Fruit fly (Drosophila melanogaster) whole organism, pupa: ENCODE results near the gene BG642312.

Source experiments
- CG10348 ChIP-seq: fragments of 200-800 bp; sonication (Bioruptor generic); IDR thresholded peaks from 2 replicates; pipeline ENCODE4 v1.3.6; 2022; ENCODE audit warnings: missing biosample characterization, missing genetic modification characterization
- CG12605 ChIP-seq: fragments of 200-800 bp; sonication (Bioruptor generic); IDR thresholded peaks from 2 replicates; pipeline ENCODE4 v1.3.6; 2022; ENCODE audit warnings: missing biosample characterization, missing genetic modification characterization
- CG13204 ChIP-seq: fragments of 200-800 bp; sonication (Bioruptor generic); optimal IDR thresholded peaks from 2 replicates; lab custom pipeline; 2018; ENCODE audit warnings: missing biosample characterization, mild to moderate bottlenecking, missing genetic modification characterization, moderate library complexity
- CG14655 ChIP-seq: fragments of 200-800 bp; sonication (Bioruptor generic); optimal IDR thresholded peaks from 3 replicates; lab custom pipeline; 2017; ENCODE audit warnings: mild to moderate bottlenecking, missing biosample characterization, missing genetic modification reagents, missing genetic modification characterization
- CG15710 ChIP-seq: fragments of 200-800 bp; sonication (Bioruptor generic); optimal IDR thresholded peaks from 2 replicates; lab custom pipeline; 2018; ENCODE audit warnings: missing biosample characterization, mild to moderate bottlenecking, missing genetic modification characterization, moderate library complexity
- CG17806 ChIP-seq: fragments of 200-800 bp; sonication (Bioruptor generic); optimal IDR thresholded peaks from 2 replicates; lab custom pipeline; 2018; ENCODE audit warnings: missing biosample characterization, mild to moderate bottlenecking, missing genetic modification characterization, moderate library complexity
- CG32121 ChIP-seq: fragments of 200-800 bp; sonication (Bioruptor generic); IDR thresholded peaks from 2 replicates; pipeline ENCODE4 v1.3.6; 2022; ENCODE audit warnings: missing biosample characterization, missing genetic modification characterization
- CG34367 ChIP-seq: fragments of 200-800 bp; sonication (Bioruptor generic); optimal IDR thresholded peaks from 2 replicates; lab custom pipeline; 2018; ENCODE audit warnings: missing biosample characterization, mild to moderate bottlenecking, missing genetic modification characterization
- CG4496 ChIP-seq: fragments of 200-800 bp; sonication (Bioruptor generic); IDR thresholded peaks from 3 replicates; pipeline ENCODE4 v1.3.6; 2022; ENCODE audit warnings: missing biosample characterization, missing genetic modification characterization
- CG8159 ChIP-seq: fragments of 200-800 bp; sonication (Bioruptor generic); optimal IDR thresholded peaks from 3 replicates; lab custom pipeline; 2018; ENCODE audit warnings: missing biosample characterization, mild to moderate bottlenecking, missing genetic modification characterization, moderate library complexity
- CG8301 ChIP-seq: fragments of 200-800 bp; sonication (Bioruptor generic); optimal IDR thresholded peaks from 2 replicates; lab custom pipeline; 2018; ENCODE audit warnings: missing biosample characterization, mild to moderate bottlenecking, missing genetic modification characterization
- CG9948 ChIP-seq: fragments of 200-800 bp; sonication (Bioruptor generic); optimal IDR thresholded peaks from 2 replicates; lab custom pipeline; 2018; ENCODE audit warnings: missing biosample characterization, mild to moderate bottlenecking, missing genetic modification characterization, moderate library complexity
- D1 ChIP-seq: fragments of 200-800 bp; sonication (Bioruptor generic); optimal IDR thresholded peaks from 2 replicates; lab custom pipeline; 2018; ENCODE audit warnings: missing biosample characterization, mild to moderate bottlenecking, missing genetic modification characterization, moderate library complexity
- EcR ChIP-seq: fragments of 200-800 bp; sonication (Bioruptor generic); optimal IDR thresholded peaks from 3 replicates; lab custom pipeline; 2019; ENCODE audit warnings: missing biosample characterization, missing genetic modification characterization, mild to moderate bottlenecking, moderate library complexity, missing genetic modification reagents
- Ets98B ChIP-seq: fragments of 200-800 bp; sonication (Bioruptor generic); IDR thresholded peaks from 2 replicates; pipeline ENCODE4 v1.3.6; 2022; ENCODE audit warnings: missing biosample characterization, missing genetic modification characterization
- Pif1A ChIP-seq: fragments of 200-800 bp; sonication (Bioruptor generic); optimal IDR thresholded peaks from 3 replicates; lab custom pipeline; 2016; ENCODE audit warnings: missing biosample characterization, missing genetic modification characterization
- Pif1B ChIP-seq: fragments of 200-800 bp; sonication (Bioruptor generic); optimal IDR thresholded peaks from 3 replicates; lab custom pipeline; 2016; ENCODE audit warnings: missing biosample characterization, missing genetic modification characterization
- Snoo ChIP-seq: fragments of 200-800 bp; sonication (Bioruptor generic); optimal IDR thresholded peaks from 3 replicates; lab custom pipeline; 2017; ENCODE audit warnings: missing biosample characterization, mild to moderate bottlenecking, missing genetic modification characterization, inconsistent platforms
- fd96Ca ChIP-seq: fragments of 200-800 bp; sonication (Bioruptor generic); IDR thresholded peaks from 3 replicates; pipeline ENCODE4 v1.3.6; 2022; ENCODE audit warnings: missing biosample characterization, missing genetic modification characterization
- gl ChIP-seq: fragments of 200-800 bp; sonication (Bioruptor generic); optimal IDR thresholded peaks from 2 replicates; lab custom pipeline; 2018; ENCODE audit warnings: missing biosample characterization, mild to moderate bottlenecking, missing genetic modification characterization
- rn ChIP-seq: fragments of 200-800 bp; sonication (Bioruptor generic); IDR thresholded peaks from 2 replicates; pipeline ENCODE4 v1.3.6; 2022; ENCODE audit warnings: missing biosample characterization, missing genetic modification characterization

The BG642312 gene

DNA sequence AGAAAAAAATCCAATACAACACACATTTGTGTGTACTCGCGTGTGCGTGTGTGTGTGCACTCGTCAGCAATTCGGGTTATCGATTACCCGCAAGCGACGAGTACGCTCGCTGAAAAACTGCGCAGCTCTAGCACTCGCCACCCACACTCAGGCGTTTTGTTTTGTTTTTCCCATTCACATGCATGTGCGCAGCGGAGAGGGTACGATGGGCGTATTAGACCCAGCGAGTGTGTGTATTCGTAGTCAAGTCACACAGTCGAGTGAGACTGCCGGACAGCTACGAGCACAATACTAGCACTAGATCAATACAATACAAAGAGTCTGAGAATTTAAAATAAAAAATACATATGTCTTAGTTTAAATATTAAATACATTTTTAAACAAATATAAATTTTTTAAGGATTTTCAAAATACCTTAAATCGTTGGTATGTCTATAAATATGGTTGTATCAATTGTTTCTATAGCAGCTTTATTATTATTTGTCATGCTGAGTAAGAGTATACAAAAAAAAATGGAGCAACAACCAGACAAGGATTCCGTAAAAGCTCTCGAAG lies 48.2 kb downstream of the BG642312 start, which contains the start of the genes D19B and CG43293:
D19B (minus strand) TSS at position 37 of the 555 bp plus-strand sequence.
CG43293 (plus strand) TSS at position 306 of the 555 bp plus-strand sequence.
- TF ChIP-seq CG17806 (tag; lab: Kevin White, UChicago) = peak; percentile 82
- peak; percentile 82 for TF ChIP-seq CG8159 (tag; lab: Kevin White, UChicago)
- TF ChIP-seq EcR (GFP tag; lab: Kevin White, UChicago) = no peak
- peak; percentile 36; the same call in 1 of the 2 replicates for TF ChIP-seq CG10348 (GFP tag; lab: Robert Waterston, UW)
- peak; percentile 91 for TF ChIP-seq CG12605 (GFP tag; lab: Robert Waterston, UW)
- peak; percentile 76 for TF ChIP-seq gl (tag; lab: Kevin White, UChicago)
- TF ChIP-seq CG34367 (tag; lab: Kevin White, UChicago) = peak; percentile 81
- TF ChIP-seq CG4496 (GFP tag; lab: Robert Waterston, UW) = peak; percentile 92
- TF ChIP-seq D1 = no peak
- TF ChIP-seq CG13204 = no peak
- peak; percentile 88 for TF ChIP-seq CG14655 (GFP tag; lab: Kevin White, UChicago)
- peak; percentile 81 for TF ChIP-seq CG9948 (tag; lab: Kevin White, UChicago)
- TF ChIP-seq CG8301 (tag; lab: Kevin White, UChicago) = peak; percentile 80
- TF ChIP-seq Ets98B (GFP tag; lab: Robert Waterston, UW) = peak; percentile 94
- TF ChIP-seq Pif1B (GFP tag; lab: Kevin White, UChicago) = peak; percentile 93
- TF ChIP-seq rn (GFP tag; lab: Robert Waterston, UW) = peak; percentile 86
- TF ChIP-seq Snoo (tag; lab: Kevin White, UChicago) = peak; percentile 84
- TF ChIP-seq CG32121 (GFP tag; lab: Robert Waterston, UW) = peak; percentile 92
- peak; percentile 92 for TF ChIP-seq fd96Ca
- TF ChIP-seq Pif1A (GFP tag; lab: Kevin White, UChicago) = no peak
- peak; percentile 81 for TF ChIP-seq CG15710 (tag; lab: Kevin White, UChicago)
